Fruit fly (Drosophila melanogaster): ENCODE data around the gene ATPsynE.

ATPsynE gene

DNA sequence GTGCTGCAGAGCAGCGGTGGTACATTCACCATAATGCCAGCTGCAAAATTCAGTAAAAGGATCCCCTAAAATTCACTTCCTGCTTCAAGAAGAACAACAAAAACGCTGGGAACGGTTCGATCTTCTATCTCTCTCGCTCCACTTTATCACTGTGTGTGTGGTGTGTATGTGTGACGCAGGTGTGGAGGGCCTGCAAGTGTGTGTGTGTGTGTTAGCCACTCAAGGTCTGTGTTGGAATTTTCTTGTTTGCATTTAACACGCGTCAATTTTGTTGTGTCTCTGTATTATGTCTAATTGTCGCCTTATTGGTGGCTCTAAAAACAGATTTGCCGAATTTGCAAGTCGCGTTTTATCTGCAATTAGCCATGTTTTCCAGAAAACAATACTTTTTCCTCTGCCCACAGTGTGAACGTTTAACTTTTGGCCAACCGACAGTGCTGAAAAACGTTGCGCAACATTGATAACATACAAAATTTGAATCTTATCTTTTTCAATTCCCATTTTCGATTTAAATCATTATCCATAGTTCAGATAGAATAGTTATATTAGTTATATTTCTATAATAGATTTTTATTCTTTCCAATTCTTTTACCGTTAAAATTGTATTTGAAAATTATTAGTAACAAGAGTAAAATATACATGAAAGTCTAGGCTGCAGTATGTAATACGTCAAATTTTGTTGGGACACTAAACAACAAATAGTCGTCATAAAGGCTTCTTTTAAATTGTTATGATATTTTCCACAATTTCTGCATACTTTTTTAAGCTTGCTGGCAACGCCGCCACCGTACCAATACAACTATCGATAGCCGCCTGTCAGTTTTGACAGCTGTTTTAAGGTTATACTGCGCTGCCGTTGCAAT, at the start of gene ATPsynE, which contains the start of gene Afti (continued):
- TF ChIP-seq kni (GFP tag; optimal IDR thresholded peaks at IDR 0.05) (no peak), Opbp (GFP tag; IDR thresholded peaks at IDR 0.05; ENCODE audit: partially characterized antibody) (peak; percentile 67), CG7928 (GFP tag; optimal IDR thresholded peaks at IDR 0.05) (peak; percentile 17), Ets97D (GFP tag; optimal IDR thresholded peaks at IDR 0.05) (peak; percentile 93), Abd-B (GFP tag; optimal IDR thresholded peaks at IDR 0.05) (no peak), CG14965 (GFP tag; optimal IDR thresholded peaks at IDR 0.05; ENCODE audit: borderline replicate concordance) (no peak), CG12155 (GFP tag; optimal IDR thresholded peaks at IDR 0.05) (peak; percentile 69), ac (GFP tag; optimal IDR thresholded peaks at IDR 0.05) (peak; percentile 30), BtbVII (GFP tag; optimal IDR thresholded peaks at IDR 0.05) (no peak), CG7963 (GFP tag; IDR thresholded peaks at IDR 0.05; ENCODE audit: partially characterized antibody) (peak; percentile 50; the same call in 1 of the 3 replicates), Hsf (GFP tag; optimal IDR thresholded peaks at IDR 0.05) (peak; percentile 70), tll (GFP tag; optimal IDR thresholded peaks at IDR 0.05) (no peak), Sox102F (GFP tag; optimal IDR thresholded peaks at IDR 0.05) (no peak), crc (GFP tag; optimal IDR thresholded peaks at IDR 0.05) (peak; percentile 6), pb (GFP tag; optimal IDR thresholded peaks at IDR 0.05) (no peak), CG15514 (GFP tag; optimal IDR thresholded peaks at IDR 0.05) (peak; percentile 73), Ptx1 (GFP tag; IDR thresholded peaks at IDR 0.05) (peak; percentile 72), knrl (GFP tag; IDR thresholded peaks at IDR 0.05; ENCODE audit: partially characterized antibody) (peak; percentile 72), fd64A (GFP tag; optimal IDR thresholded peaks at IDR 0.05) (no peak), insv (GFP tag; optimal IDR thresholded peaks at IDR 0.05) (no peak), Oli (tag; optimal IDR thresholded peaks at IDR 0.05) (peak; percentile 44), CG12769 (tag; optimal IDR thresholded peaks at IDR 0.05) (peak; percentile 44), NFAT (GFP tag; IDR thresholded peaks at IDR 0.05) (peak; percentile 65), inv (GFP tag; IDR thresholded peaks at IDR 0.05; ENCODE audit: partially characterized antibody) (peak; percentile 65), CG4730 (GFP tag; IDR thresholded peaks at IDR 0.05) (peak; percentile 64), CG10462 (GFP tag; optimal IDR thresholded peaks at IDR 0.05) (peak; percentile 33), chif (GFP tag; optimal IDR thresholded peaks at IDR 0.05) (peak in 1 of 2 experiments; percentile 63), abd-A (tag; optimal IDR thresholded peaks at IDR 0.05) (no peak), gce (GFP tag; IDR thresholded peaks at IDR 0.05) (0 out of 3 replicates have a peak, but pooled peaks have one; percentile 19), NfI (GFP tag; optimal IDR thresholded peaks at IDR 0.05) (peak; percentile 79), CG30020 (tag; optimal IDR thresholded peaks at IDR 0.05) (no peak), CG11085 (GFP tag; IDR thresholded peaks at IDR 0.05) (peak; percentile 53), disco-r (GFP tag; optimal IDR thresholded peaks at IDR 0.05) (no peak), chm (GFP tag; IDR thresholded peaks at IDR 0.05) (peak; percentile 37), Hr51 (GFP tag; optimal IDR thresholded peaks at IDR 0.05) (peak in 1 of 2 experiments; percentile 22), cwo (GFP tag; optimal IDR thresholded peaks at IDR 0.05) (no peak), CG17568 (GFP tag; optimal IDR thresholded peaks at IDR 0.05) (no peak), YL-1 (GFP tag; optimal IDR thresholded peaks at IDR 0.05) (peak; percentile 67), HHEX (GFP tag; optimal IDR thresholded peaks at IDR 0.05) (peak; percentile 41), CG6765 (GFP tag; optimal IDR thresholded peaks at IDR 0.05) (no peak), CG17361 (GFP tag; IDR thresholded peaks at IDR 0.05) (peak; percentile 74), fru (optimal IDR thresholded peaks at IDR 0.05) (no peak), eve (GFP tag; optimal IDR thresholded peaks at IDR 0.05) (no peak), CrebB (tag; optimal IDR thresholded peaks at IDR 0.05) (no peak), CG17359 (tag; optimal IDR thresholded peaks at IDR 0.05) (peak; percentile 73), CG2202 (tag; optimal IDR thresholded peaks at IDR 0.05) (peak; percentile 9), Xbp1 (GFP tag; optimal IDR thresholded peaks at IDR 0.05) (peak; percentile 82)
